Worm (Caenorhabditis elegans): Measurements from ENCODE around the gene ZK1067.3.

- no peak for TF ChIP-seq him-1 (tag; optimal IDR thresholded peaks at IDR 0.05)
- no peak for TF ChIP-seq dao-5 (tag; optimal IDR thresholded peaks at IDR 0.05)
- no peak for TF ChIP-seq W03F9.2 (tag; optimal IDR thresholded peaks at IDR 0.05)
Measured at ce11 chrII:9271285-9271684, 48.2 kb downstream of the ZK1067.3 start.
